Fruit fly (Drosophila melanogaster): Measurements from ENCODE around the gene CG2116.

The CG2116 gene

dm6 chrX:8165608-8166007, 36.0 kb downstream of the CG2116 start, which contains the start of gene Or7a:
TSS of gene Or7a (minus strand) at chrX:8165708.
- TF ChIP-seq CG13204 (GFP tag; optimal IDR thresholded peaks at IDR 0.05) (no peak), CG15710 (tag; optimal IDR thresholded peaks at IDR 0.05) (no peak), CG12605 (GFP tag; IDR thresholded peaks at IDR 0.05) (no peak), Pif1B (GFP tag; optimal IDR thresholded peaks at IDR 0.05) (no peak), fd96Ca (GFP tag; IDR thresholded peaks at IDR 0.05) (no peak)

- no peak for TF ChIP-seq Ets98B (GFP tag; IDR thresholded peaks at IDR 0.05)
- TF ChIP-seq CG12605 (GFP tag; IDR thresholded peaks at IDR 0.05): no peak
- TF ChIP-seq CG8159 (tag; optimal IDR thresholded peaks at IDR 0.05): no peak
- no peak for TF ChIP-seq CG34367 (tag; optimal IDR thresholded peaks at IDR 0.05)
- TF ChIP-seq CG9948 (tag; optimal IDR thresholded peaks at IDR 0.05): no peak
- TF ChIP-seq fd96Ca (GFP tag; IDR thresholded peaks at IDR 0.05): no peak
- no peak for TF ChIP-seq CG32121 (GFP tag; IDR thresholded peaks at IDR 0.05)
- no peak for TF ChIP-seq D1 (tag; optimal IDR thresholded peaks at IDR 0.05)
- no peak for TF ChIP-seq Snoo (tag; optimal IDR thresholded peaks at IDR 0.05)
Observed at dm6 chrX:8170166-8170565, 40.6 kb downstream of the CG2116 start, which contains the start of gene CG2278. TSS of gene CG2278 (minus strand) at chrX:8170266.

dm6 chrX:8176291-8177029, 46.8 kb downstream of the CG2116 start:
- TF ChIP-seq rn (GFP tag; IDR thresholded peaks at IDR 0.05): no peak
- peak; percentile 14; the same call in 1 of the 2 replicates for TF ChIP-seq CG12605 (GFP tag; IDR thresholded peaks at IDR 0.05)
- TF ChIP-seq Pif1B (GFP tag; optimal IDR thresholded peaks at IDR 0.05): no peak
- TF ChIP-seq CG8159 (tag; optimal IDR thresholded peaks at IDR 0.05): peak; percentile 35
- TF ChIP-seq CG15710 (tag; optimal IDR thresholded peaks at IDR 0.05): peak; percentile 41
- TF ChIP-seq Snoo (tag; optimal IDR thresholded peaks at IDR 0.05): no peak
- peak; percentile 26 for TF ChIP-seq CG9948 (tag; optimal IDR thresholded peaks at IDR 0.05)
- TF ChIP-seq fd96Ca (GFP tag; IDR thresholded peaks at IDR 0.05): no peak
- TF ChIP-seq D1 (tag; optimal IDR thresholded peaks at IDR 0.05): no peak
- TF ChIP-seq EcR (GFP tag; optimal IDR thresholded peaks at IDR 0.05): peak; percentile 38
- no peak for TF ChIP-seq Ets98B (GFP tag; IDR thresholded peaks at IDR 0.05)
- TF ChIP-seq gl (tag; optimal IDR thresholded peaks at IDR 0.05): peak; percentile 56
- no peak for TF ChIP-seq CG32121 (GFP tag; IDR thresholded peaks at IDR 0.05)
- TF ChIP-seq CG13204 (GFP tag; optimal IDR thresholded peaks at IDR 0.05): no peak
- no peak for TF ChIP-seq CG10348 (GFP tag; IDR thresholded peaks at IDR 0.05)
- TF ChIP-seq CG4496 (GFP tag; IDR thresholded peaks at IDR 0.05): peak; percentile 39; the same call in 1 of the 3 replicates
- no peak for TF ChIP-seq CG17806 (tag; optimal IDR thresholded peaks at IDR 0.05)
- peak; percentile 46 for TF ChIP-seq CG34367 (tag; optimal IDR thresholded peaks at IDR 0.05)
- no peak for TF ChIP-seq Pif1A (GFP tag; optimal IDR thresholded peaks at IDR 0.05)

dm6 chrX:8177030-8177349, 47.4 kb downstream of the CG2116 start, which contains the start of gene slpr:
TSS of gene slpr (minus strand) at chrX:8177185.
- TF ChIP-seq Ets98B (GFP tag; IDR thresholded peaks at IDR 0.05): no peak
- no peak for TF ChIP-seq Pif1B (GFP tag; optimal IDR thresholded peaks at IDR 0.05)
- no peak for TF ChIP-seq Pif1A (GFP tag; optimal IDR thresholded peaks at IDR 0.05)
- TF ChIP-seq CG13204 (GFP tag; optimal IDR thresholded peaks at IDR 0.05): no peak
- TF ChIP-seq gl (tag; optimal IDR thresholded peaks at IDR 0.05): no peak
- TF ChIP-seq CG10348 (GFP tag; IDR thresholded peaks at IDR 0.05): no peak
- TF ChIP-seq Snoo (tag; optimal IDR thresholded peaks at IDR 0.05): no peak
- TF ChIP-seq CG32121 (GFP tag; IDR thresholded peaks at IDR 0.05): no peak
- TF ChIP-seq rn (GFP tag; IDR thresholded peaks at IDR 0.05): no peak
- TF ChIP-seq CG17806 (tag; optimal IDR thresholded peaks at IDR 0.05): no peak
- TF ChIP-seq CG4496 (GFP tag; IDR thresholded peaks at IDR 0.05): no peak
- no peak for TF ChIP-seq CG14655 (GFP tag; optimal IDR thresholded peaks at IDR 0.05)
- TF ChIP-seq CG34367 (tag; optimal IDR thresholded peaks at IDR 0.05): no peak
- TF ChIP-seq fd96Ca (GFP tag; IDR thresholded peaks at IDR 0.05): no peak
- no peak for TF ChIP-seq CG9948 (tag; optimal IDR thresholded peaks at IDR 0.05)

- TF ChIP-seq fd96Ca (GFP tag; IDR thresholded peaks at IDR 0.05) (peak; percentile 11; the same call in 1 of the 3 replicates), CG13204 (GFP tag; optimal IDR thresholded peaks at IDR 0.05) (peak; percentile 85), CG10348 (GFP tag; IDR thresholded peaks at IDR 0.05) (no peak), CG12605 (GFP tag; IDR thresholded peaks at IDR 0.05) (peak; percentile 15; the same call in 1 of the 2 replicates)
Observed at dm6 chrX:8177742-8178141, 48.1 kb downstream of the CG2116 start.

dm6 chrX:8178165-8178955, 48.7 kb downstream of the CG2116 start, which contains the start of gene sdt:
TSS of gene sdt (plus strand) at chrX:8178549.
- peak; percentile 69 for TF ChIP-seq CG13204 (GFP tag; optimal IDR thresholded peaks at IDR 0.05)
- TF ChIP-seq Pif1B (GFP tag; optimal IDR thresholded peaks at IDR 0.05): no peak
- peak; percentile 20 for TF ChIP-seq CG8159 (tag; optimal IDR thresholded peaks at IDR 0.05)
- TF ChIP-seq CG32121 (GFP tag; IDR thresholded peaks at IDR 0.05): no peak
- no peak for TF ChIP-seq CG9948 (tag; optimal IDR thresholded peaks at IDR 0.05)
